Fruit fly (Drosophila melanogaster) whole organism, wandering third instar larva: ENCODE data around the gene Blimp-1.

Source experiments
- CG9705 ChIP-seq: fragments of 200-800 bp; sonication (Bioruptor generic); optimal IDR thresholded peaks from 2 replicates; lab custom pipeline; 2018; ENCODE audit warnings: missing biosample characterization, mild to moderate bottlenecking, missing genetic modification characterization
- CrebA ChIP-seq: fragments of 200-800 bp; sonication (Bioruptor generic); optimal IDR thresholded peaks from 2 replicates; lab custom pipeline; 2016; ENCODE audit warnings: missing biosample characterization, mild to moderate bottlenecking, missing genetic modification characterization, borderline replicate concordance
- Dfd ChIP-seq: fragments of >200 bp; optimal IDR thresholded peaks from 2 replicates; lab custom pipeline; 2017; ENCODE audit warnings: missing biosample characterization, missing genetic modification characterization
- GATAd ChIP-seq: sonication (Bioruptor generic); optimal IDR thresholded peaks from 2 replicates; lab custom pipeline; 2016; ENCODE audit warnings: missing biosample characterization, missing genetic modification characterization
- HLH106 ChIP-seq: fragments of 200-800 bp; optimal IDR thresholded peaks from 3 replicates; lab custom pipeline; 2019; ENCODE audit warnings: missing biosample characterization, mild to moderate bottlenecking, missing genetic modification characterization, moderate library complexity
- Hnf4 ChIP-seq: fragments of 200-800 bp; sonication (Bioruptor generic); optimal IDR thresholded peaks from 2 replicates; lab custom pipeline; 2016; ENCODE audit warnings: missing biosample characterization, mild to moderate bottlenecking, missing genetic modification characterization
- Hr78 ChIP-seq: fragments of >200 bp; optimal IDR thresholded peaks from 2 replicates; lab custom pipeline; 2017; ENCODE audit warnings: missing biosample characterization, missing genetic modification characterization
- Hr83 ChIP-seq: fragments of 200-300 bp; sonication (Bioruptor generic); optimal IDR thresholded peaks from 2 replicates; lab custom pipeline; 2016; ENCODE audit warnings: missing biosample characterization, mild to moderate bottlenecking, missing genetic modification characterization, moderate library complexity; ENCODE audit not compliant: poor library complexity, severe bottlenecking
- Jra ChIP-seq: sonication (Bioruptor generic); optimal IDR thresholded peaks from 2 replicates; lab custom pipeline; 2016; ENCODE audit warnings: missing biosample characterization, missing genetic modification characterization
- Mio ChIP-seq: sonication (Bioruptor generic); optimal IDR thresholded peaks from 2 replicates; lab custom pipeline; 2016; ENCODE audit warnings: missing biosample characterization, missing genetic modification characterization
- Myc ChIP-seq: fragments of >200 bp; optimal IDR thresholded peaks from 2 replicates; lab custom pipeline; 2017
- Rel ChIP-seq, 2 experiments: fragments of 200-800 bp; sonication (Bioruptor generic) in 1 of 2; optimal IDR thresholded peaks; 2 replicates in 1 of 2; 3 replicates in 1 of 2; lab custom pipeline; 2016 to 2019; ENCODE audit warnings: mild to moderate bottlenecking in 2 of 2, missing biosample characterization in 2 of 2, missing genetic modification characterization in 2 of 2, moderate library complexity in 1 of 2
- Vsx2 ChIP-seq: fragments of 200-300, 225-300 bp; sonication (Bioruptor generic); optimal IDR thresholded peaks from 2 replicates; lab custom pipeline; 2018; ENCODE audit warnings: missing biosample characterization, missing genetic modification characterization; ENCODE audit not compliant: partially characterized antibody
- br ChIP-seq: fragments of 200-800 bp; sonication (Bioruptor generic); optimal IDR thresholded peaks from 2 replicates; lab custom pipeline; 2016; ENCODE audit warnings: missing biosample characterization, missing genetic modification characterization
- dmrt93B ChIP-seq: fragments of 200-800 bp; sonication (Bioruptor generic); optimal IDR thresholded peaks from 2 replicates; lab custom pipeline; 2018; ENCODE audit warnings: missing biosample characterization, mild to moderate bottlenecking, missing genetic modification characterization
- dsf ChIP-seq: sonication (Bioruptor generic); optimal IDR thresholded peaks from 2 replicates; lab custom pipeline; 2016; ENCODE audit warnings: missing biosample characterization, missing genetic modification characterization, borderline replicate concordance
- ey ChIP-seq: fragments of 200-800 bp; sonication (Bioruptor generic); optimal IDR thresholded peaks from 2 replicates; lab custom pipeline; 2016; ENCODE audit warnings: missing biosample characterization, missing genetic modification characterization
- foxo ChIP-seq, 2 experiments: fragments of 200-800 bp; sonication (Bioruptor generic); optimal IDR thresholded peaks; 2 replicates in 1 of 2; 3 replicates in 1 of 2; lab custom pipeline; 2016 to 2017; ENCODE audit warnings: missing biosample characterization in 2 of 2, missing genetic modification characterization in 2 of 2
- fru ChIP-seq: fragments of 200-800 bp; sonication (Bioruptor generic); optimal IDR thresholded peaks from 3 replicates; lab custom pipeline; 2016; ENCODE audit warnings: missing biosample characterization, mild to moderate bottlenecking, missing genetic modification characterization
- h ChIP-seq: fragments of 200-800 bp; sonication (Bioruptor generic); optimal IDR thresholded peaks from 3 replicates; lab custom pipeline; 2016; ENCODE audit warnings: missing biosample characterization, mild to moderate bottlenecking, missing genetic modification characterization
- jim ChIP-seq: fragments of 175-275, 200-325 bp; sonication (Bioruptor generic); optimal IDR thresholded peaks from 2 replicates; lab custom pipeline; 2016; ENCODE audit warnings: missing biosample characterization, mild to moderate bottlenecking, missing genetic modification characterization
- pan ChIP-seq: fragments of >200 bp; optimal IDR thresholded peaks from 2 replicates; lab custom pipeline; 2017
- rgr ChIP-seq: fragments of 200-800 bp; sonication (Bioruptor generic); optimal IDR thresholded peaks from 3 replicates; lab custom pipeline; 2016; ENCODE audit warnings: missing biosample characterization, mild to moderate bottlenecking, missing genetic modification characterization
- sage ChIP-seq: fragments of 200-800 bp; sonication (Bioruptor generic); optimal IDR thresholded peaks from 2 replicates; lab custom pipeline; 2016; ENCODE audit warnings: missing biosample characterization, mild to moderate bottlenecking, missing genetic modification characterization
- sv ChIP-seq: fragments of 200-800 bp; sonication (Bioruptor generic); optimal IDR thresholded peaks from 3 replicates; lab custom pipeline; 2016; ENCODE audit warnings: missing biosample characterization, missing genetic modification characterization
- tai ChIP-seq: sonication (Bioruptor generic); optimal IDR thresholded peaks from 2 replicates; lab custom pipeline; 2016; ENCODE audit warnings: missing biosample characterization, missing genetic modification characterization
- usp ChIP-seq: fragments of >200 bp; optimal IDR thresholded peaks from 2 replicates; lab custom pipeline; 2017; ENCODE audit warnings: missing biosample characterization, missing genetic modification characterization
- woc ChIP-seq: sonication (Bioruptor generic); optimal IDR thresholded peaks from 2 replicates; lab custom pipeline; 2016; ENCODE audit warnings: missing biosample characterization, mild to moderate bottlenecking, missing genetic modification characterization

Gene Blimp-1

DNA sequence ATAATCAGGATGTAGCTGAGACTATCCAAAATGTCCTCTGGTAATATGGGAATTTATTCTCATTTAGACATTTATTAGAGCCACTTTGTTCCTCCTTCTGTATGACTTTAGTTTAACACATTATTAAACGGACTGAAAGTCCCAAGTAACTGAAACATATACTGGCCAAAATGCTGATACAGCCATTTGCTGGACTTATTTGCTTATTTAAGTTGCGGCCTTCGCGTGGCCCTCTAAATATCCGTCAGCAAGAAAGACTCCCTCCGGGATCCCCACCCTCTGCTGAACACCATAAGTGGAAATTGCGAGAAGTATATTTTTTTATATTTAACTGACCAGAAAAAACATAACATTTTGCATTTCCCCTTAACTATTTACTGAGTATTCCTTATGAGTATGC is 38.3 kb upstream of the Blimp-1 start, which contains the start of gene spo:
Gene spo, minus strand, starts transcription at position 135 of the 400 bp plus-strand sequence.
- no peak for TF ChIP-seq Myc (lab: Kevin White, UChicago)
- no peak for TF ChIP-seq jim (GFP tag; lab: Kevin White, UChicago)
- no peak for TF ChIP-seq Rel (GFP tag; optimal IDR thresholded peaks at IDR 0.05; lab: Kevin White, UChicago)
- no peak for TF ChIP-seq Rel (tag; optimal IDR thresholded peaks at IDR 0.05; lab: Kevin White, UChicago)
- no peak for TF ChIP-seq GATAd
- no peak for TF ChIP-seq dsf (GFP tag; lab: Kevin White, UChicago)
- no peak for TF ChIP-seq HLH106 (tag; lab: Kevin White, UChicago)
- no peak for TF ChIP-seq dmrt93B (GFP tag; lab: Kevin White, UChicago)
- no peak for TF ChIP-seq sage (GFP tag; lab: Kevin White, UChicago)
- TF ChIP-seq Hr83 (GFP tag; lab: Kevin White, UChicago), result no peak
- TF ChIP-seq Dfd, result no peak
- no peak for TF ChIP-seq woc (GFP tag; lab: Kevin White, UChicago)
- TF ChIP-seq, all 38 proteins: peak for 0

DNA sequence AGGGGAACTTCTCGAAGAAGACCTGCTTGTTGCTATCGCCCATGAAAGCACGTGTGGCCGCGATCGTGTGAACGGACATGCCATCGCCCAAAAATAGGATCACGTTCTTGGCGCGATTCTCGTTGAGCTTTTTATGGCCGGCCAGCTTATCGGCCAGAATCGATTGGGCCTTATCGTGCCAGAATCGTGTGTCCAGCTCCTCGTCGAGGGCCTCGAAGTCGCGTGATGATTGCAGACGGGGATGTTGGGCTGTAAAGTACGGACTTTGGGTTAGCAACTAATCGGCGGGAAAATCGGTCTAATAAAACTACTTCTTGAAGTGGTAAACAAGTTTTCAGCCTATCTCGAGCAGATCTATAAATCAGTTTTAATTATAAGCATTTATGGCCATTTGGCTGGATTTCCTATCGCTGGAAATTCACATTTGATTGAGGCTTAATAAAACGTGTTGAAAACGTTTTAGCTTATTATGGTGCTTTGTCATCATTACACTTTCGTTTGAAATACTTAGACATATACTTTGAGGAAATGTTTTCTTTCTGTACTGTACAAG is 36.5 kb upstream of the Blimp-1 start:
- TF ChIP-seq foxo (GFP tag; optimal IDR thresholded peaks at IDR 0.05; lab: Kevin White, UChicago), result no peak
- no peak for TF ChIP-seq CG9705 (GFP tag; lab: Kevin White, UChicago)
- TF ChIP-seq fru (GFP tag; lab: Kevin White, UChicago), result no peak
- no peak for TF ChIP-seq woc (GFP tag; lab: Kevin White, UChicago)
- no peak for TF ChIP-seq rgr (GFP tag; lab: Kevin White, UChicago)
- TF ChIP-seq Hr78 (GFP tag; lab: Kevin White, UChicago), result no peak
- no peak for TF ChIP-seq Mio (GFP tag; lab: Kevin White, UChicago)
- TF ChIP-seq GATAd, result no peak
- TF ChIP-seq sv (GFP tag; lab: Kevin White, UChicago), result no peak
- TF ChIP-seq br (GFP tag; lab: Kevin White, UChicago), result no peak
- no peak for TF ChIP-seq Myc (lab: Kevin White, UChicago)
- no peak for TF ChIP-seq Hr83 (GFP tag; lab: Kevin White, UChicago)
- TF ChIP-seq dmrt93B (GFP tag; lab: Kevin White, UChicago), result no peak
- no peak for TF ChIP-seq jim (GFP tag; lab: Kevin White, UChicago)
- no peak for TF ChIP-seq tai (GFP tag; lab: Kevin White, UChicago)
- TF ChIP-seq Jra (GFP tag; lab: Kevin White, UChicago), result no peak
- no peak for TF ChIP-seq Vsx2 (GFP tag; lab: Kevin White, UChicago)
- TF ChIP-seq h (GFP tag; lab: Kevin White, UChicago), result no peak

dm6 chr3L:5594853-5595593 is 35.8 kb upstream of the Blimp-1 start, which contains the start of the genes Alp10 and Alp9:
Gene Alp10 (minus strand): TSS chr3L:5595272.
Gene Alp9 (plus strand): TSS chr3L:5595542.
- TF ChIP-seq HLH106 (tag; lab: Kevin White, UChicago), result no peak
- TF ChIP-seq br (GFP tag; lab: Kevin White, UChicago), result no peak
- no peak for TF ChIP-seq Mio (GFP tag; lab: Kevin White, UChicago)
- TF ChIP-seq pan (lab: Kevin White, UChicago), result no peak
- no peak for TF ChIP-seq dmrt93B (GFP tag; lab: Kevin White, UChicago)
- no peak for TF ChIP-seq Dfd

DNA sequence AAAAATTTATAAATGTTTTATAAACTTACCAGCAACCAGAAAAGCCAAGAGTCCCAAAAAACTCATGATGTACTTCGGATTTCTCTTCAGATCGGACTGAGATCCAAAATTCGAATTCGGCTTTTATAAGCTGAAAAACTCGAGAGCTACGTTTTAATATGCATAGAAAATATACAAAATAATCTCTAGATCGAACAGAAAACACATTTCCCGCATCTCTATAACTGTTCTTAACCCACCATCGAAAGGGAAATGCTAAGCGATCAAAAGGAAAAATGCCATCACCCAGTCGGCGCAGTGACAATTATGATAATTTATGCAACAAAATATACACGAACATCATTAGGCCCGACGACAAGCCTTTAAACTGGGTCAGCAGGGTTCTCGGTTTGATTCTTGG is 31.2 kb upstream of the Blimp-1 start, which contains the start of gene CG10591:
Gene CG10591, minus strand, starts transcription at position 101 of the 400 bp plus-strand sequence.
- TF ChIP-seq pan (lab: Kevin White, UChicago), result no peak
- TF ChIP-seq usp (GFP tag; lab: Kevin White, UChicago), result no peak
- TF ChIP-seq fru (GFP tag; lab: Kevin White, UChicago), result no peak
- TF ChIP-seq ey (GFP tag; lab: Kevin White, UChicago), result no peak
- no peak for TF ChIP-seq Jra (GFP tag; lab: Kevin White, UChicago)
- TF ChIP-seq woc (GFP tag; lab: Kevin White, UChicago), result no peak
- no peak for TF ChIP-seq CrebA (GFP tag; lab: Kevin White, UChicago)
- no peak for TF ChIP-seq Hnf4 (GFP tag; lab: Kevin White, UChicago)
- TF ChIP-seq Rel (GFP tag; optimal IDR thresholded peaks at IDR 0.05; lab: Kevin White, UChicago), result no peak
- no peak for TF ChIP-seq Rel (tag; optimal IDR thresholded peaks at IDR 0.05; lab: Kevin White, UChicago)
- TF ChIP-seq dsf (GFP tag; lab: Kevin White, UChicago), result no peak
